Worm (Caenorhabditis elegans) whole organism, L4 larva: ENCODE measurements around the gene T12G3.2.

Experiments
- D1046.2 ChIP-seq: fragments of 200-800 bp; sonication (Bioruptor generic); IDR thresholded peaks from 2 replicates; pipeline ENCODE4 v1.3.6; 2022; ENCODE audit warnings: missing genetic modification characterization, missing compliant biosample characterization
- F10B5.3 ChIP-seq: sonication (generic microtip); optimal IDR thresholded peaks from 2 replicates; lab custom pipeline; 2016; ENCODE audit warnings: mild to moderate bottlenecking, missing genetic modification characterization, missing compliant biosample characterization
- Y105C5A.15 ChIP-seq: fragments of 200-800 bp; sonication (Bioruptor generic); IDR thresholded peaks from 2 replicates; pipeline ENCODE4 v1.3.6; 2022; ENCODE audit warnings: missing genetic modification characterization, missing compliant biosample characterization
- Y48G9A.11 ChIP-seq: fragments of 200-800 bp; sonication (Bioruptor generic); IDR thresholded peaks from 2 replicates; pipeline ENCODE4 v1.3.6; 2022; ENCODE audit warnings: missing genetic modification reagents, missing genetic modification characterization, missing compliant biosample characterization
- aha-1 ChIP-seq: fragments of 150-350 bp; peaks from one replicate; lab custom pipeline; 2014; ENCODE audit warnings: missing biosample characterization, missing genetic modification characterization
- aly-2 ChIP-seq: sonication (generic microtip); optimal IDR thresholded peaks from 2 replicates; lab custom pipeline; 2018; ENCODE audit warnings: missing biosample characterization, missing genetic modification characterization
- ceh-20 ChIP-seq: fragments of 200-800 bp; sonication (Bioruptor generic); IDR thresholded peaks from 2 replicates; pipeline ENCODE4 v1.3.6; 2022; ENCODE audit warnings: missing genetic modification reagents, missing genetic modification characterization, missing compliant biosample characterization
- ces-1 ChIP-seq: fragments of 150-350 bp; sonication (generic microtip); optimal IDR thresholded peaks from 4 replicates; lab custom pipeline; 2014; ENCODE audit warnings: missing biosample characterization, missing genetic modification reagents, missing genetic modification characterization
- ctbp-1 ChIP-seq: fragments of 200-800 bp; sonication (Bioruptor generic); IDR thresholded peaks from 2 replicates; pipeline ENCODE4 v1.3.6; 2022; ENCODE audit warnings: missing genetic modification reagents, missing genetic modification characterization, missing compliant biosample characterization
- daf-16 ChIP-seq, 3 experiments: sonication (generic microtip); optimal IDR thresholded peaks; 2 replicates each; lab custom pipeline; 2016 to 2017; ENCODE audit warnings: missing genetic modification characterization in 3 of 3, missing genetic modification reagents in 3 of 3, mild to moderate bottlenecking in 2 of 3, missing compliant biosample characterization in 2 of 3, missing biosample characterization in 1 of 3, moderate library complexity in 1 of 3
- daf-8 ChIP-seq: fragments of 200-800 bp; sonication (Bioruptor generic); IDR thresholded peaks from 2 replicates; pipeline ENCODE4 v1.3.6; 2022; ENCODE audit warnings: missing genetic modification characterization, missing compliant biosample characterization
- egl-27 ChIP-seq: sonication (generic microtip); optimal IDR thresholded peaks from 3 replicates; lab custom pipeline; 2017; ENCODE audit warnings: missing biosample characterization, missing genetic modification reagents, missing genetic modification characterization
- egl-43 ChIP-seq: fragments of 200-800 bp; sonication (Bioruptor generic); IDR thresholded peaks from 2 replicates; pipeline ENCODE4 v1.3.6; 2022; ENCODE audit warnings: missing genetic modification reagents, missing genetic modification characterization, missing compliant biosample characterization
- fos-1 ChIP-seq: fragments of 150-350 bp; optimal IDR thresholded peaks from 2 replicates; lab custom pipeline; 2014; ENCODE audit warnings: missing biosample characterization, missing genetic modification characterization
- gei-8 ChIP-seq: fragments of 200-800 bp; sonication (Bioruptor generic); optimal IDR thresholded peaks from 2 replicates; lab custom pipeline; 2018; ENCODE audit warnings: mild to moderate bottlenecking, missing genetic modification characterization, missing compliant biosample characterization
- hlh-11 ChIP-seq: fragments of 200-800 bp; sonication (Bioruptor generic); optimal IDR thresholded peaks from 2 replicates; lab custom pipeline; 2018; ENCODE audit warnings: mild to moderate bottlenecking, missing genetic modification characterization, missing compliant biosample characterization
- hmg-1.1 ChIP-seq: fragments of 200-800 bp; sonication (Bioruptor generic); IDR thresholded peaks from 2 replicates; pipeline ENCODE4 v1.3.6; 2022; ENCODE audit warnings: missing genetic modification reagents, missing genetic modification characterization, missing compliant biosample characterization
- lin-1 ChIP-seq: fragments of 200-800 bp; sonication (Bioruptor generic); IDR thresholded peaks from 2 replicates; pipeline ENCODE4 v1.3.6; 2022; ENCODE audit warnings: missing genetic modification reagents, missing genetic modification characterization, missing compliant biosample characterization
- lir-3 ChIP-seq: sonication (generic microtip); optimal IDR thresholded peaks from 2 replicates; lab custom pipeline; 2016; ENCODE audit warnings: mild to moderate bottlenecking, missing genetic modification characterization, missing compliant biosample characterization
- madf-9 ChIP-seq: fragments of 200-800 bp; sonication (Bioruptor generic); conservative IDR thresholded peaks from 2 replicates; pipeline ENCODE4 v1.3.6; 2022; ENCODE audit warnings: missing genetic modification reagents, missing genetic modification characterization, missing compliant biosample characterization
- mxl-2 ChIP-seq: fragments of 200-800 bp; sonication (Bioruptor generic); conservative IDR thresholded peaks from 2 replicates; pipeline ENCODE4 v1.3.6; 2022; ENCODE audit warnings: missing genetic modification reagents, missing genetic modification characterization, missing compliant biosample characterization
- mxl-3 ChIP-seq: fragments of 200-800 bp; sonication (Bioruptor generic); optimal IDR thresholded peaks from 2 replicates; lab custom pipeline; 2018; ENCODE audit warnings: mild to moderate bottlenecking, missing genetic modification characterization, missing compliant biosample characterization
- nhr-10 ChIP-seq: fragments of 150-350 bp; optimal IDR thresholded peaks from 2 replicates; lab custom pipeline; 2014; ENCODE audit warnings: missing biosample characterization, missing genetic modification characterization
- nhr-11 ChIP-seq: fragments of 150-350 bp; optimal IDR thresholded peaks from 2 replicates; lab custom pipeline; 2014; ENCODE audit warnings: missing biosample characterization, missing genetic modification characterization
- nhr-42 ChIP-seq: fragments of 200-800 bp; sonication (Bioruptor generic); IDR thresholded peaks from 2 replicates; pipeline ENCODE4 v1.3.6; 2022; ENCODE audit warnings: missing genetic modification characterization, missing compliant biosample characterization
- nhr-76 ChIP-seq: fragments of 150-350 bp; optimal IDR thresholded peaks from 2 replicates; lab custom pipeline; 2014; ENCODE audit warnings: missing biosample characterization, missing genetic modification characterization
- nhr-77 ChIP-seq: fragments of 150-350 bp; optimal IDR thresholded peaks from 2 replicates; lab custom pipeline; 2014; ENCODE audit warnings: missing biosample characterization, missing genetic modification characterization
- pha-4 ChIP-seq, 2 experiments: fragments of 150-350 bp in 1 of 2; fragments of 200-800 bp in 1 of 2; sonication (Bioruptor generic) in 1 of 2; IDR thresholded peaks in 1 of 2; optimal IDR thresholded peaks in 1 of 2; 2 replicates each; pipeline versions ENCODE4 v1.3.6 to Lab custom; 2014 to 2022; ENCODE audit warnings: missing genetic modification characterization in 2 of 2, missing genetic modification reagents in 2 of 2, missing biosample characterization in 1 of 2, missing compliant biosample characterization in 1 of 2
- sdz-12 ChIP-seq: fragments of 200-800 bp; sonication (Bioruptor generic); optimal IDR thresholded peaks from 2 replicates; lab custom pipeline; 2018; ENCODE audit warnings: mild to moderate bottlenecking, missing genetic modification characterization, missing compliant biosample characterization
- set-16 ChIP-seq: fragments of 200-800 bp; sonication (Bioruptor generic); IDR thresholded peaks from 2 replicates; pipeline ENCODE4 v1.3.6; 2022; ENCODE audit warnings: missing genetic modification reagents, missing genetic modification characterization, missing compliant biosample characterization
- snpc-4 ChIP-seq: fragments of 150-350 bp; optimal IDR thresholded peaks from 2 replicates; lab custom pipeline; 2014; ENCODE audit warnings: missing biosample characterization, missing genetic modification characterization
- spr-1 ChIP-seq: sonication (generic microtip); optimal IDR thresholded peaks from 2 replicates; lab custom pipeline; 2016; ENCODE audit warnings: mild to moderate bottlenecking, missing genetic modification characterization, missing compliant biosample characterization
- tag-97 ChIP-seq: fragments of 200-800 bp; sonication (Bioruptor generic); IDR thresholded peaks from 2 replicates; pipeline ENCODE4 v1.3.6; 2022; ENCODE audit warnings: missing genetic modification characterization, missing compliant biosample characterization
- tra-1 ChIP-seq: fragments of 200-800 bp; sonication (Bioruptor generic); IDR thresholded peaks from 2 replicates; pipeline ENCODE4 v1.3.6; 2022; ENCODE audit warnings: missing genetic modification reagents, missing genetic modification characterization, missing compliant biosample characterization
- unc-130 ChIP-seq: sonication (generic microtip); optimal IDR thresholded peaks from 2 replicates; lab custom pipeline; 2016; ENCODE audit warnings: missing genetic modification reagents, missing genetic modification characterization, missing compliant biosample characterization
- unc-62 ChIP-seq, 3 experiments: fragments of 150-350 bp in 1 of 3; sonication (generic microtip); optimal IDR thresholded peaks in 2 of 3; peaks in 1 of 3; 1 replicate in 1 of 3; 2 replicates in 2 of 3; lab custom pipeline; 2014 to 2017; ENCODE audit warnings: missing biosample characterization in 3 of 3, missing genetic modification characterization in 3 of 3, missing genetic modification reagents in 3 of 3, missing genotype in 1 of 3
- vab-7 ChIP-seq: fragments of 200-800 bp; sonication (Bioruptor generic); IDR thresholded peaks from 2 replicates; pipeline ENCODE4 v1.3.6; 2022; ENCODE audit warnings: missing genetic modification reagents, missing genetic modification characterization, missing compliant biosample characterization
- zag-1 ChIP-seq: fragments of 150-350 bp; optimal IDR thresholded peaks from 2 replicates; lab custom pipeline; 2014; ENCODE audit warnings: missing biosample characterization, missing genetic modification characterization

The T12G3.2 gene

ce11 chrIV:12018920-12019319 lies 27.8 kb downstream of the T12G3.2 start:
- TF ChIP-seq Y48G9A.11 (no peak), unc-62 (GFP tag; optimal IDR thresholded peaks at IDR 0.05 in 1 of 2; lab: Kevin White, UChicago) (peak in 1 of 2 experiments; percentile 84), unc-62 (tag; optimal IDR thresholded peaks at IDR 0.05; lab: Kevin White, UChicago) (no peak), mxl-2 (GFP tag; lab: Robert Waterston, UW) (no peak)

- TF ChIP-seq snpc-4 (tag; lab: Kevin White, UChicago): no peak
- TF ChIP-seq tag-97 (GFP tag; lab: Robert Waterston, UW): no peak
- no peak for TF ChIP-seq madf-9
- TF ChIP-seq hlh-11 (tag; lab: Kevin White, UChicago): no peak
- TF ChIP-seq lin-1 (GFP tag; lab: Robert Waterston, UW): no peak
- TF ChIP-seq daf-8 (GFP tag; lab: Robert Waterston, UW): no peak
- TF ChIP-seq F10B5.3 (tag; lab: Kevin White, UChicago): no peak
- TF ChIP-seq pha-4 (GFP tag; IDR thresholded peaks at IDR 0.05; lab: Robert Waterston, UW): no peak
- TF ChIP-seq pha-4 (tag; optimal IDR thresholded peaks at IDR 0.05; lab: Kevin White, UChicago): no peak
- no peak for TF ChIP-seq nhr-10 (tag; lab: Kevin White, UChicago)
- no peak for TF ChIP-seq ceh-20 (GFP tag; lab: Robert Waterston, UW)
- TF ChIP-seq fos-1: no peak
- TF ChIP-seq egl-43 (GFP tag; lab: Robert Waterston, UW): no peak
- TF ChIP-seq lir-3 (tag; lab: Kevin White, UChicago): no peak
- no peak for TF ChIP-seq Y105C5A.15 (GFP tag; lab: Robert Waterston, UW)
- TF ChIP-seq nhr-42 (GFP tag; lab: Robert Waterston, UW): no peak
- no peak for TF ChIP-seq unc-130
- no peak for TF ChIP-seq egl-27 (tag; lab: Kevin White, UChicago)
- no peak for TF ChIP-seq spr-1 (tag; lab: Kevin White, UChicago)
- TF ChIP-seq unc-62 (GFP tag; optimal IDR thresholded peaks at IDR 0.05 in 1 of 2; lab: Kevin White, UChicago): no peak
- no peak for TF ChIP-seq unc-62 (tag; optimal IDR thresholded peaks at IDR 0.05; lab: Kevin White, UChicago)
- TF ChIP-seq nhr-76 (tag; lab: Kevin White, UChicago): no peak
Measured at ce11 chrIV:12015586-12015985, 31.2 kb downstream of the T12G3.2 start, which contains the start of gene lips-6. Gene lips-6 (minus strand): TSS chrIV:12015686.

DNA sequence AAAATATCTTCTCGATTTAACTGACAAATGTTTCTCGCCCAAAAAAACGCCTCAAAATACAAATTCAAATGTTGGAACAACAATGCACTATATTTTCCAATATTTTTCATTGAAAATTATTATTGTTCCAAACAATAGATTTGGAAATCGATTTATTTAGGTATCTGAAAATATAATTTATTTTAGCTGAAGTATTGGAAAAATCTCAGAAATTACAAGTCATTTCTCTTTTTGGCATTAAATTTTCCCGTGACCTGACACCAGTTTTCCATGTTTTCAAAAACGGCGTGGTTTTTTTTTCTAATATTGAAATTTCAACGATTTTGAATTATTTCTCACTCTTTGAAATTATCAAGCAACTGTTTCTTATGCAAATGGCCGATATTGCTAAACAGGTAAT lies 33.6 kb downstream of the T12G3.2 start, which contains the start of gene spe-17:
Gene spe-17 (plus strand): TSS at position 301 of the 400 bp plus-strand sequence.
- TF ChIP-seq D1046.2 (GFP tag; lab: Robert Waterston, UW): no peak
- no peak for TF ChIP-seq daf-8 (GFP tag; lab: Robert Waterston, UW)
- no peak for TF ChIP-seq egl-27 (tag; lab: Kevin White, UChicago)
- no peak for TF ChIP-seq ces-1 (GFP tag; lab: Kevin White, UChicago)

ce11 chrIV:12012439-12013003 lies 34.2 kb downstream of the T12G3.2 start:
- TF ChIP-seq set-16 (GFP tag; lab: Robert Waterston, UW) (peak; percentile 70), nhr-11 (tag; lab: Kevin White, UChicago) (peak; percentile 61), unc-130 (no peak), aly-2 (tag; lab: Kevin White, UChicago) (no peak), hmg-1.1 (GFP tag; lab: Robert Waterston, UW) (0 out of 2 replicates have a peak, but pooled peaks have one; percentile 12), hlh-11 (tag; lab: Kevin White, UChicago) (peak; percentile 63), daf-16 (GFP tag; optimal IDR thresholded peaks at IDR 0.05; lab: Kevin White, UChicago) (peak in 1 of 2 experiments; percentile 81), daf-16 (tag; optimal IDR thresholded peaks at IDR 0.05; lab: Kevin White, UChicago) (no peak), sdz-12 (no peak), gei-8 (GFP tag; lab: Kevin White, UChicago) (no peak), vab-7 (GFP tag; lab: Robert Waterston, UW) (no peak), unc-62 (GFP tag; optimal IDR thresholded peaks at IDR 0.05 in 1 of 2; lab: Kevin White, UChicago) (peak in 1 of 2 experiments; percentile 0), unc-62 (tag; optimal IDR thresholded peaks at IDR 0.05; lab: Kevin White, UChicago) (no peak), aha-1 (tag; lab: Kevin White, UChicago) (peak; percentile 50), lin-1 (GFP tag; lab: Robert Waterston, UW) (no peak), nhr-77 (tag; lab: Kevin White, UChicago) (no peak), zag-1 (tag; lab: Kevin White, UChicago) (no peak), tra-1 (peak; percentile 25; the same call in 1 of the 2 replicates), fos-1 (no peak), mxl-3 (GFP tag; lab: Kevin White, UChicago) (peak; percentile 38), ctbp-1 (GFP tag; lab: Robert Waterston, UW) (no peak), ceh-20 (GFP tag; lab: Robert Waterston, UW) (no peak)
